Worm (Caenorhabditis elegans): ENCODE results near the gene ZC416.2.

DNA sequence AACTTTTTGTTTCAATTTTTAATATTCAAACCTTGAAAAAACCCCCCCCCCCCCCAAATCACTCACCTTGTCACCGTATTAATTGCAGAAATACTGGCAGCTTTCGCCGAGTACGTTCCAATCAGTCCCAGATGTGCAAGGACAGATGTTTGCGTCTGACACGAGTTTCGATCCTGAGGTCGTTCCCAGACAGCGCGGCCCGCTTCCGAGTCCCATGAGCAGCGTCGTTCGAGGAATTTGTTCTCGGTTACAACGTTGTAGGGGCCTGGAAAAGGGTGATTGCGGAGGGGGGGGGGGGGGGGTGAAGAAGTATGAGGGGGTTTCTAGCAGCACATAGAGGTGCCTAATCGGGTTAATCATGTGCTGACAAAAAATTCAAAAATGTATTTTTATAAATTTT, 29.4 kb downstream of the ZC416.2 start:
- no peak for TF ChIP-seq fkh-10 (GFP tag; optimal IDR thresholded peaks at IDR 0.05)
- no peak for TF ChIP-seq tbx-2 (tag; optimal IDR thresholded peaks at IDR 0.05)
- no peak for TF ChIP-seq unc-62 (GFP tag; optimal IDR thresholded peaks at IDR 0.05)
- TF ChIP-seq ztf-4 (tag; optimal IDR thresholded peaks at IDR 0.05): no peak
- no peak for TF ChIP-seq egl-27 (tag; optimal IDR thresholded peaks at IDR 0.05)
- TF ChIP-seq unc-39 (tag; optimal IDR thresholded peaks at IDR 0.05): no peak
- no peak for TF ChIP-seq elt-2 (tag; optimal IDR thresholded peaks at IDR 0.05)
- TF ChIP-seq pha-4 (tag; optimal IDR thresholded peaks at IDR 0.05): no peak
- TF ChIP-seq ztf-11 (tag; optimal IDR thresholded peaks at IDR 0.05): no peak
- TF ChIP-seq nhr-43 (tag; optimal IDR thresholded peaks at IDR 0.05; ENCODE audit: poor library complexity, severe bottlenecking): no peak
- TF ChIP-seq elt-3 (tag; optimal IDR thresholded peaks at IDR 0.05): no peak
- no peak for TF ChIP-seq nhr-237 (tag; optimal IDR thresholded peaks at IDR 0.05)
- TF ChIP-seq fos-1 (tag; optimal IDR thresholded peaks at IDR 0.05): no peak
- no peak for TF ChIP-seq ZK546.5 (tag; optimal IDR thresholded peaks at IDR 0.05)

Data from whole organism, L3 larva.